Worm (Caenorhabditis elegans): ENCODE measurements around the gene msp-113.

msp-113 gene

ce11 chrIV:5318835-5319303 lies 21.1 kb downstream of the msp-113 start, which contains the start of gene slc-46A:
slc-46A (plus strand) TSS chrIV:5319253.
- TF ChIP-seq eyg-1 (tag; optimal IDR thresholded peaks at IDR 0.05) (no peak), pros-1 (tag; optimal IDR thresholded peaks at IDR 0.05) (no peak), pha-4 (tag; optimal IDR thresholded peaks at IDR 0.05) (no peak), nhr-232 (tag; optimal IDR thresholded peaks at IDR 0.05) (no peak), npax-4 (tag; optimal IDR thresholded peaks at IDR 0.05) (no peak), hlh-6 (tag; optimal IDR thresholded peaks at IDR 0.05) (no peak)

- no peak for TF ChIP-seq ceh-34 (tag; optimal IDR thresholded peaks at IDR 0.05)
- no peak for TF ChIP-seq unc-55 (GFP tag; optimal IDR thresholded peaks at IDR 0.05)
- no peak for TF ChIP-seq ceh-19 (GFP tag; optimal IDR thresholded peaks at IDR 0.05)
- no peak for TF ChIP-seq ceh-24 (tag; optimal IDR thresholded peaks at IDR 0.05)
- no peak for TF ChIP-seq pag-3 (tag; optimal IDR thresholded peaks at IDR 0.05; ENCODE audit: borderline replicate concordance)
- no peak for TF ChIP-seq rnt-1 (tag; optimal IDR thresholded peaks at IDR 0.05)
- TF ChIP-seq K02D7.2 (tag; optimal IDR thresholded peaks at IDR 0.05): no peak
- TF ChIP-seq eyg-1 (tag; optimal IDR thresholded peaks at IDR 0.05): no peak
- no peak for TF ChIP-seq mec-3 (tag; optimal IDR thresholded peaks at IDR 0.05; ENCODE audit: borderline replicate concordance)
- TF ChIP-seq pros-1 (tag; optimal IDR thresholded peaks at IDR 0.05): no peak
- TF ChIP-seq syd-9 (tag; optimal IDR thresholded peaks at IDR 0.05): no peak
- TF ChIP-seq nhr-11 (tag; optimal IDR thresholded peaks at IDR 0.05): no peak
- TF ChIP-seq fkh-6 (tag; optimal IDR thresholded peaks at IDR 0.05): no peak
- no peak for TF ChIP-seq K09A11.1 (tag; optimal IDR thresholded peaks at IDR 0.05; ENCODE audit: insufficient read depth)
- TF ChIP-seq ets-4 (tag; optimal IDR thresholded peaks at IDR 0.05): no peak
- no peak for TF ChIP-seq npax-4 (tag; optimal IDR thresholded peaks at IDR 0.05)
These were observed 28.4 kb downstream of the msp-113 start, which contains the start of gene Y4C6B.4 for ce11 chrIV:5326144-5326543. Y4C6B.4 (plus strand) TSS chrIV:5326444.

ce11 chrIV:5332178-5332577 lies 34.4 kb downstream of the msp-113 start, which contains the start of gene Y4C6B.3:
Y4C6B.3 (plus strand) TSS chrIV:5332478.
- TF ChIP-seq fkh-6 (tag; optimal IDR thresholded peaks at IDR 0.05): no peak
- TF ChIP-seq nfya-1 (tag; optimal IDR thresholded peaks at IDR 0.05): no peak
- no peak for TF ChIP-seq ceh-18 (tag; optimal IDR thresholded peaks at IDR 0.05)
- TF ChIP-seq ztf-16 (tag; optimal IDR thresholded peaks at IDR 0.05): no peak
- no peak for TF ChIP-seq ceh-45 (GFP tag; IDR thresholded peaks at IDR 0.05)
- no peak for TF ChIP-seq sdc-2 (tag; optimal IDR thresholded peaks at IDR 0.05)

ce11 chrIV:5333484-5333883 lies 35.7 kb downstream of the msp-113 start:
- TF ChIP-seq fax-1 (tag; optimal IDR thresholded peaks at IDR 0.05): no peak
- TF ChIP-seq che-1 (tag; optimal IDR thresholded peaks at IDR 0.05): no peak
- peak; percentile 4 for TF ChIP-seq elt-2 (tag; optimal IDR thresholded peaks at IDR 0.05)
- no peak for TF ChIP-seq pha-2 (tag; optimal IDR thresholded peaks at IDR 0.05)
- TF ChIP-seq fkh-6 (tag; optimal IDR thresholded peaks at IDR 0.05): no peak
- TF ChIP-seq ref-2 (tag; optimal IDR thresholded peaks at IDR 0.05): no peak
- no peak for TF ChIP-seq Y22D7AL.16 (tag; optimal IDR thresholded peaks at IDR 0.05)
- no peak for TF ChIP-seq gmeb-2 (tag; optimal IDR thresholded peaks at IDR 0.05)

ce11 chrIV:5334518-5334917 lies 36.8 kb downstream of the msp-113 start:
- peak; percentile 67 for TF ChIP-seq ttx-3 (tag; optimal IDR thresholded peaks at IDR 0.05)
- no peak for TF ChIP-seq dmd-4 (tag; optimal IDR thresholded peaks at IDR 0.05; ENCODE audit: borderline replicate concordance)
- peak; percentile 34 for TF ChIP-seq unc-86 (tag; optimal IDR thresholded peaks at IDR 0.05)
- TF ChIP-seq Y22D7AL.16 (tag; optimal IDR thresholded peaks at IDR 0.05): peak; percentile 63
- peak; percentile 16 for TF ChIP-seq sdc-2 (tag; optimal IDR thresholded peaks at IDR 0.05)
- no peak for TF ChIP-seq tbx-7 (tag; optimal IDR thresholded peaks at IDR 0.05)
- no peak for TF ChIP-seq T23F11.4 (GFP tag; optimal IDR thresholded peaks at IDR 0.05)
- no peak for TF ChIP-seq ceh-48 (tag; optimal IDR thresholded peaks at IDR 0.05)
- TF ChIP-seq che-1 (tag; optimal IDR thresholded peaks at IDR 0.05): peak; percentile 73
- TF ChIP-seq rnt-1 (tag; optimal IDR thresholded peaks at IDR 0.05): peak; percentile 15
- no peak for TF ChIP-seq madf-2 (tag; optimal IDR thresholded peaks at IDR 0.05)
- TF ChIP-seq dve-1 (tag; optimal IDR thresholded peaks at IDR 0.05): peak; percentile 30
- peak; percentile 58 for TF ChIP-seq fkh-6 (tag; optimal IDR thresholded peaks at IDR 0.05)
- TF ChIP-seq ceh-45 (GFP tag; IDR thresholded peaks at IDR 0.05): 0 out of 2 replicates have a peak, but pooled peaks have one; percentile 64
- no peak for TF ChIP-seq unc-42 (tag; optimal IDR thresholded peaks at IDR 0.05)
- peak; percentile 35 for TF ChIP-seq ceh-31 (tag; optimal IDR thresholded peaks at IDR 0.05)
- TF ChIP-seq ref-2 (tag; optimal IDR thresholded peaks at IDR 0.05): no peak
- TF ChIP-seq nhr-232 (tag; optimal IDR thresholded peaks at IDR 0.05): peak; percentile 22
- TF ChIP-seq pros-1 (tag; optimal IDR thresholded peaks at IDR 0.05): no peak
- peak; percentile 45 for TF ChIP-seq tbx-2 (tag; optimal IDR thresholded peaks at IDR 0.05)
- no peak for TF ChIP-seq pat-9 (tag; optimal IDR thresholded peaks at IDR 0.05)
- peak; percentile 35 for TF ChIP-seq F13H6.1 (tag; optimal IDR thresholded peaks at IDR 0.05)
- peak; percentile 42 for TF ChIP-seq ceh-18 (tag; optimal IDR thresholded peaks at IDR 0.05)

All from whole organism, late embryonic.